Fruit fly (Drosophila melanogaster) whole organism, prepupa: ENCODE results near the gene CG15202.
"Not testable (repeated sequence)": the region's sequence is repeated elsewhere in the genome, so short reads cannot be mapped to it uniquely, and the experiment has no call there.

ENCODE experiments used
- Blimp-1 ChIP-seq: fragments of 200-800 bp; sonication (Bioruptor generic); optimal IDR thresholded peaks from 3 replicates; lab custom pipeline; 2017; ENCODE audit warnings: missing biosample characterization, missing genetic modification characterization, mild to moderate bottlenecking, moderate library complexity, missing genetic modification reagents
- CG10631 ChIP-seq: fragments of 200-800 bp; sonication (Bioruptor generic); optimal IDR thresholded peaks from 2 replicates; lab custom pipeline; 2016; ENCODE audit warnings: missing biosample characterization, missing genetic modification characterization
- CG10669 ChIP-seq: fragments of 200-800 bp; sonication (Bioruptor generic); optimal IDR thresholded peaks from 3 replicates; lab custom pipeline; 2018; ENCODE audit warnings: missing biosample characterization, mild to moderate bottlenecking, missing genetic modification characterization, moderate library complexity
- CG11294 ChIP-seq: fragments of 200-800 bp; sonication (Bioruptor generic); IDR thresholded peaks from 2 replicates; pipeline ENCODE4 v1.3.6; 2022; ENCODE audit warnings: missing biosample characterization, missing genetic modification characterization
- CG11762 ChIP-seq: fragments of 200-800 bp; sonication (Bioruptor generic); optimal IDR thresholded peaks from 3 replicates; lab custom pipeline; 2016; ENCODE audit warnings: missing biosample characterization, missing genetic modification characterization; ENCODE audit not compliant: insufficient read depth
- CG11902 ChIP-seq: fragments of 200-800 bp; sonication (Bioruptor generic); optimal IDR thresholded peaks from 3 replicates; lab custom pipeline; 2016; ENCODE audit warnings: missing biosample characterization, missing genetic modification characterization
- CG15336 ChIP-seq: fragments of 200-800 bp; sonication (Bioruptor generic); IDR thresholded peaks from 2 replicates; pipeline ENCODE4 v1.3.6; 2022; ENCODE audit warnings: missing biosample characterization, missing genetic modification characterization
- CG1621 ChIP-seq: fragments of 200-800 bp; sonication (Bioruptor generic); optimal IDR thresholded peaks from 3 replicates; lab custom pipeline; 2018; ENCODE audit warnings: missing biosample characterization, mild to moderate bottlenecking, missing genetic modification characterization
- CG16779 ChIP-seq: fragments of 200-800 bp; sonication (Bioruptor generic); optimal IDR thresholded peaks from 3 replicates; lab custom pipeline; 2017; ENCODE audit warnings: missing biosample characterization, mild to moderate bottlenecking, missing genetic modification characterization
- CG3032 ChIP-seq: fragments of 200-800 bp; optimal IDR thresholded peaks from 2 replicates; lab custom pipeline; 2019; ENCODE audit warnings: missing biosample characterization, mild to moderate bottlenecking, missing genetic modification characterization, moderate library complexity
- CG31627 ChIP-seq: fragments of 200-800 bp; sonication (Bioruptor generic); optimal IDR thresholded peaks from 3 replicates; lab custom pipeline; 2016; ENCODE audit warnings: missing biosample characterization, missing genetic modification characterization
- CG34406 ChIP-seq: fragments of 200-800 bp; sonication (Bioruptor generic); optimal IDR thresholded peaks from 3 replicates; lab custom pipeline; 2016; ENCODE audit warnings: missing biosample characterization, missing genetic modification characterization
- CG3919 ChIP-seq: fragments of 200-800 bp; sonication (Bioruptor generic); optimal IDR thresholded peaks from 3 replicates; lab custom pipeline; 2016; ENCODE audit warnings: missing biosample characterization, missing genetic modification characterization
- CG4318 ChIP-seq: fragments of 200-800 bp; sonication (Bioruptor generic); optimal IDR thresholded peaks from 3 replicates; lab custom pipeline; 2017; ENCODE audit warnings: missing biosample characterization, mild to moderate bottlenecking, missing genetic modification characterization
- CG6163 ChIP-seq: fragments of 200-800 bp; sonication (Bioruptor generic); IDR thresholded peaks from 3 replicates; pipeline ENCODE4 v1.3.6; 2022; ENCODE audit warnings: missing biosample characterization, missing genetic modification characterization
- CG6276 ChIP-seq: fragments of 200-800 bp; sonication (Bioruptor generic); optimal IDR thresholded peaks from 2 replicates; lab custom pipeline; 2017; ENCODE audit warnings: missing biosample characterization, mild to moderate bottlenecking, missing genetic modification characterization
- CG6808 ChIP-seq: fragments of 200-800 bp; sonication (Bioruptor generic); optimal IDR thresholded peaks from 3 replicates; lab custom pipeline; 2017; ENCODE audit warnings: missing biosample characterization, missing genetic modification characterization, mild to moderate bottlenecking, moderate library complexity, missing genetic modification reagents
- CG7368 ChIP-seq: fragments of 200-800 bp; sonication (Bioruptor generic); optimal IDR thresholded peaks from 3 replicates; lab custom pipeline; 2016; ENCODE audit warnings: missing biosample characterization, missing genetic modification characterization
- CG8119 ChIP-seq: fragments of 200-800 bp; sonication (Bioruptor generic); IDR thresholded peaks from 3 replicates; pipeline ENCODE4 v1.3.6; 2022; ENCODE audit warnings: missing biosample characterization, missing genetic modification characterization
- Eip75B ChIP-seq: fragments of 200-800 bp; sonication (Bioruptor generic); optimal IDR thresholded peaks from 3 replicates; lab custom pipeline; 2016; ENCODE audit warnings: missing biosample characterization, missing genetic modification characterization
- Eip78C ChIP-seq: fragments of 200-800 bp; sonication (Bioruptor generic); peaks from one replicate; lab custom pipeline; 2016; ENCODE audit warnings: missing biosample characterization, missing genetic modification characterization
- Eip93F ChIP-seq: fragments of 200-800 bp; sonication (Bioruptor generic); optimal IDR thresholded peaks from 2 replicates; lab custom pipeline; 2016; ENCODE audit warnings: missing biosample characterization, mild to moderate bottlenecking, missing genetic modification characterization
- Ets21C ChIP-seq: fragments of 200-800 bp; sonication (Bioruptor generic); optimal IDR thresholded peaks from 3 replicates; lab custom pipeline; 2016; ENCODE audit warnings: missing biosample characterization, missing genetic modification characterization
- Gug ChIP-seq: fragments of 200-800 bp; sonication (Bioruptor generic); IDR thresholded peaks from 2 replicates; pipeline ENCODE4 v1.3.6; 2022; ENCODE audit warnings: missing biosample characterization, missing genetic modification characterization
- Hr38 ChIP-seq: sonication (Bioruptor generic); optimal IDR thresholded peaks from 2 replicates; lab custom pipeline; 2016; ENCODE audit warnings: missing biosample characterization, missing genetic modification characterization
- Hr4 ChIP-seq: fragments of 200-800 bp; sonication (Bioruptor generic); optimal IDR thresholded peaks from 3 replicates; lab custom pipeline; 2016; ENCODE audit warnings: missing biosample characterization, missing genetic modification characterization
- Lpt ChIP-seq: fragments of 200-800 bp; sonication (Bioruptor generic); optimal IDR thresholded peaks from 3 replicates; lab custom pipeline; 2016; ENCODE audit warnings: missing biosample characterization, missing genetic modification characterization
- Met ChIP-seq: fragments of 200-800 bp; sonication (Bioruptor generic); optimal IDR thresholded peaks from 3 replicates; lab custom pipeline; 2016; ENCODE audit warnings: missing biosample characterization, missing genetic modification characterization
- OdsH ChIP-seq: fragments of 200-800 bp; sonication (Bioruptor generic); optimal IDR thresholded peaks from 3 replicates; lab custom pipeline; 2016; ENCODE audit warnings: missing biosample characterization, missing genetic modification characterization
- acj6 ChIP-seq: fragments of 200-800 bp; sonication (Bioruptor generic); optimal IDR thresholded peaks from 3 replicates; lab custom pipeline; 2016; ENCODE audit warnings: missing biosample characterization, missing genetic modification characterization
- cyc ChIP-seq: fragments of 200-800 bp; sonication (Bioruptor generic); optimal IDR thresholded peaks from 3 replicates; lab custom pipeline; 2016; ENCODE audit warnings: missing biosample characterization, missing genetic modification characterization
- eg ChIP-seq: fragments of 200-800 bp; sonication (Bioruptor generic); IDR thresholded peaks from 3 replicates; pipeline ENCODE4 v1.3.6; 2022; ENCODE audit warnings: missing biosample characterization, missing genetic modification characterization
- esn ChIP-seq: fragments of 200-800 bp; sonication (Bioruptor generic); optimal IDR thresholded peaks from 2 replicates; lab custom pipeline; 2016; ENCODE audit warnings: missing biosample characterization, mild to moderate bottlenecking, missing genetic modification characterization, moderate library complexity
- fd59A ChIP-seq: fragments of 200-800 bp; sonication (Bioruptor generic); optimal IDR thresholded peaks from 2 replicates; lab custom pipeline; 2017; ENCODE audit warnings: missing biosample characterization, mild to moderate bottlenecking, missing genetic modification characterization, missing genetic modification reagents
- fd85E ChIP-seq: fragments of 200-800 bp; sonication (Bioruptor generic); optimal IDR thresholded peaks from 3 replicates; lab custom pipeline; 2016; ENCODE audit warnings: missing biosample characterization, missing genetic modification characterization
- lz ChIP-seq: fragments of 200-800 bp; sonication (Bioruptor generic); optimal IDR thresholded peaks from 3 replicates; lab custom pipeline; 2016; ENCODE audit warnings: missing biosample characterization, missing genetic modification characterization
- pdm3 ChIP-seq: fragments of 200-800 bp; sonication (Bioruptor generic); optimal IDR thresholded peaks from 3 replicates; lab custom pipeline; 2016; ENCODE audit warnings: missing biosample characterization, missing genetic modification characterization
- salr ChIP-seq, 2 experiments: fragments of 200-800 bp; sonication (Bioruptor generic); optimal IDR thresholded peaks; 3 replicates each; lab custom pipeline; 2016 to 2018; ENCODE audit warnings: missing biosample characterization in 2 of 2, missing genetic modification characterization in 2 of 2, mild to moderate bottlenecking in 1 of 2
- spab ChIP-seq: fragments of 200-800 bp; sonication (Bioruptor generic); optimal IDR thresholded peaks from 2 replicates; lab custom pipeline; 2017; ENCODE audit warnings: missing biosample characterization, mild to moderate bottlenecking, missing genetic modification characterization, missing genetic modification reagents
- ss ChIP-seq, 2 experiments: fragments of 200-800 bp; sonication (Bioruptor generic); optimal IDR thresholded peaks; 2 replicates in 1 of 2; 3 replicates in 1 of 2; lab custom pipeline; 2017 to 2018; ENCODE audit warnings: mild to moderate bottlenecking in 2 of 2, missing biosample characterization in 2 of 2, missing genetic modification characterization in 2 of 2, moderate library complexity in 1 of 2
- svp ChIP-seq: fragments of 200-800 bp; sonication (Bioruptor generic); peaks from one replicate; lab custom pipeline; 2016; ENCODE audit warnings: missing biosample characterization, missing genetic modification characterization
- vri ChIP-seq: fragments of 200-800 bp; sonication (Bioruptor generic); optimal IDR thresholded peaks from 3 replicates; lab custom pipeline; 2016; ENCODE audit warnings: missing biosample characterization, mild to moderate bottlenecking, missing genetic modification characterization

Gene CG15202

dm6 chrX:11141785-11142591 is at the start of gene CG15202, which contains the start of gene CG15199:
TSS of gene CG15202 (plus strand) at chrX:11142541.
TSS of gene CG15199 (minus strand) at chrX:11141835.
- TF ChIP-seq fd59A (GFP tag; lab: Kevin White, UChicago) (no peak), Eip78C (GFP tag; lab: Kevin White, UChicago) (peak; percentile 68), Met (peak; percentile 4)

dm6 chrX:11095276-11095675 is 47.1 kb upstream of the CG15202 start:
- TF ChIP-seq CG10631 (no peak), vri (GFP tag; lab: Kevin White, UChicago) (peak; percentile 8)
- TF ChIP-seq, all 60 proteins: peak for 1

- TF ChIP-seq CG16779 (tag; lab: Kevin White, UChicago); Gug (GFP tag; lab: Robert Waterston, UW); Blimp-1 (GFP tag; lab: Kevin White, UChicago): not testable (repeated sequence)
Observed at dm6 chrX:11095973-11096372, 46.4 kb upstream of the CG15202 start, which contains the start of gene CG42249. TSS of gene CG42249 (plus strand) at chrX:11096273.

dm6 chrX:11108148-11108844 is 34.0 kb upstream of the CG15202 start, which contains the start of gene Hsp60A:
TSS of gene Hsp60A (plus strand) at chrX:11108482.
- TF ChIP-seq CG1621 (tag; lab: Kevin White, UChicago): no peak
- TF ChIP-seq CG3919: peak; percentile 46
- TF ChIP-seq OdsH (GFP tag; lab: Kevin White, UChicago): peak; percentile 53
- TF ChIP-seq acj6 (GFP tag; lab: Kevin White, UChicago): peak; percentile 58
- TF ChIP-seq Eip75B (GFP tag; lab: Kevin White, UChicago): no peak
- TF ChIP-seq CG31627 (GFP tag; lab: Kevin White, UChicago): peak; percentile 48
- TF ChIP-seq fd85E (GFP tag; lab: Kevin White, UChicago): no peak
- peak; percentile 45 for TF ChIP-seq lz (GFP tag; lab: Kevin White, UChicago)
- TF ChIP-seq Hr4: peak; percentile 31
- 0 out of 3 replicates have a peak, but pooled peaks have one; percentile 27 for TF ChIP-seq CG6163 (GFP tag; lab: Robert Waterston, UW)
- peak; percentile 20 for TF ChIP-seq CG4318 (GFP tag; lab: Kevin White, UChicago)
- TF ChIP-seq spab (GFP tag; lab: Kevin White, UChicago): no peak
- TF ChIP-seq salr (GFP tag; optimal IDR thresholded peaks at IDR 0.05; lab: Kevin White, UChicago): peak in 1 of 2 experiments; percentile 31
- TF ChIP-seq CG10669 (GFP tag; lab: Kevin White, UChicago): peak; percentile 16
- no peak for TF ChIP-seq CG15336
- TF ChIP-seq CG11294 (GFP tag; lab: Robert Waterston, UW): no peak
- TF ChIP-seq pdm3: peak; percentile 64
- TF ChIP-seq CG7368 (GFP tag; lab: Kevin White, UChicago): no peak
- no peak for TF ChIP-seq fd59A (GFP tag; lab: Kevin White, UChicago)
- no peak for TF ChIP-seq Lpt
- TF ChIP-seq Eip93F: peak; percentile 48
- no peak for TF ChIP-seq ss (GFP tag; optimal IDR thresholded peaks at IDR 0.05; lab: Kevin White, UChicago)
- peak; percentile 53; the same call in 2 of the 3 replicates for TF ChIP-seq eg (GFP tag; lab: Robert Waterston, UW)
- no peak for TF ChIP-seq CG6808 (GFP tag; lab: Kevin White, UChicago)
- peak; percentile 42 for TF ChIP-seq CG3032 (tag; lab: Kevin White, UChicago)
- TF ChIP-seq Hr38 (GFP tag; lab: Kevin White, UChicago): no peak
- TF ChIP-seq CG16779 (tag; lab: Kevin White, UChicago): no peak
- no peak for TF ChIP-seq CG6276 (GFP tag; lab: Kevin White, UChicago)
- TF ChIP-seq cyc (GFP tag; lab: Kevin White, UChicago): peak; percentile 15
- peak; percentile 18 for TF ChIP-seq CG34406 (GFP tag; lab: Kevin White, UChicago)
- peak; percentile 45 for TF ChIP-seq Ets21C (GFP tag; lab: Kevin White, UChicago)
- peak; percentile 54 for TF ChIP-seq esn (GFP tag; lab: Kevin White, UChicago)
- no peak for TF ChIP-seq Blimp-1 (GFP tag; lab: Kevin White, UChicago)
- no peak for TF ChIP-seq CG11762
- TF ChIP-seq svp (GFP tag; lab: Kevin White, UChicago): peak; percentile 84
- TF ChIP-seq CG8119 (GFP tag; lab: Robert Waterston, UW): no peak
- no peak for TF ChIP-seq CG11902 (GFP tag; lab: Kevin White, UChicago)
